Worm (Caenorhabditis elegans) whole organism, early embryonic: ENCODE measurements around the gene gsy-1.

Experiments used
- F13C5.2 ChIP-seq: sonication (generic microtip); optimal IDR thresholded peaks from 2 replicates; lab custom pipeline; 2017; ENCODE audit warnings: mild to moderate bottlenecking, missing genetic modification characterization, inconsistent platforms, missing compliant biosample characterization
- aly-1 ChIP-seq: sonication (generic microtip); optimal IDR thresholded peaks from 2 replicates; lab custom pipeline; 2016; ENCODE audit warnings: missing genetic modification characterization, missing compliant biosample characterization
- ama-1 ChIP-seq: fragments of 150-350 bp; optimal IDR thresholded peaks from 2 replicates; lab custom pipeline; 2014
- ceh-13 ChIP-seq: fragments of 200-800 bp; sonication (Bioruptor generic); optimal IDR thresholded peaks from 2 replicates; lab custom pipeline; 2018; ENCODE audit warnings: mild to moderate bottlenecking, missing genetic modification characterization, missing compliant biosample characterization
- ceh-36 ChIP-seq: sonication (generic microtip); optimal IDR thresholded peaks from 2 replicates; lab custom pipeline; 2016; ENCODE audit warnings: missing genetic modification characterization, inconsistent platforms, missing compliant biosample characterization
- hmbx-1 ChIP-seq: sonication (generic microtip); optimal IDR thresholded peaks from 2 replicates; lab custom pipeline; 2016; ENCODE audit warnings: mild to moderate bottlenecking, missing genetic modification characterization, missing compliant biosample characterization
- hnd-1 ChIP-seq: sonication (generic microtip); optimal IDR thresholded peaks from 2 replicates; lab custom pipeline; 2016; ENCODE audit warnings: missing genetic modification characterization, missing compliant biosample characterization
- pes-1 ChIP-seq: fragments of 200-800 bp; sonication (Bioruptor generic); IDR thresholded peaks from 2 replicates; pipeline ENCODE4 v1.3.6; 2022; ENCODE audit warnings: missing genetic modification reagents, missing genetic modification characterization, missing compliant biosample characterization
- scrt-1 ChIP-seq: fragments of 200-800 bp; sonication (Bioruptor generic); IDR thresholded peaks from 2 replicates; pipeline ENCODE4 v1.3.6; 2022; ENCODE audit warnings: missing genetic modification characterization, missing compliant biosample characterization
- sea-1 ChIP-seq: fragments of 200-800 bp; sonication (Bioruptor generic); conservative IDR thresholded peaks from 2 replicates; pipeline ENCODE4 v1.3.6; 2022; ENCODE audit warnings: missing genetic modification characterization, missing compliant biosample characterization

- no peak for TF ChIP-seq hmbx-1 (tag; lab: Kevin White, UChicago)
- TF ChIP-seq ceh-13, result no peak
- no peak for TF ChIP-seq hnd-1 (tag; lab: Kevin White, UChicago)
- no peak for TF ChIP-seq ceh-36 (tag; lab: Kevin White, UChicago)
- TF ChIP-seq aly-1, result no peak
- TF ChIP-seq ama-1 (lab: Kevin White, UChicago), result no peak
- no peak for TF ChIP-seq F13C5.2
- no peak for TF ChIP-seq scrt-1 (GFP tag; lab: Robert Waterston, UW)
- TF ChIP-seq pes-1 (GFP tag; lab: Robert Waterston, UW), result no peak
- no peak for TF ChIP-seq sea-1 (GFP tag; lab: Robert Waterston, UW)
Measured at ce11 chrII:12895078-12895670, 17.3 kb upstream of the gsy-1 start, which contains the start of the genes clec-62 and clec-63.
